Fruit fly (Drosophila melanogaster) whole organism, embryonic: ENCODE data around the gene Rh50.

Experiments
- Bdp1 ChIP-seq: fragments of 200-800 bp; sonication (Bioruptor generic); optimal IDR thresholded peaks from 3 replicates; lab custom pipeline; 2016; ENCODE audit warnings: missing biosample characterization, missing genetic modification characterization
- CG1024 ChIP-seq: fragments of 200-800 bp; sonication (Bioruptor generic); IDR thresholded peaks from 2 replicates; pipeline ENCODE4 v1.3.6; 2022; ENCODE audit warnings: missing biosample characterization, missing genetic modification characterization
- CG10366 ChIP-seq: fragments of 200-800 bp; sonication (Bioruptor generic); IDR thresholded peaks from 2 replicates; pipeline ENCODE4 v1.3.6; 2022; ENCODE audit warnings: missing biosample characterization, missing genetic modification characterization
- CG13123 ChIP-seq: fragments of 200-800 bp; sonication (Bioruptor generic); optimal IDR thresholded peaks from 2 replicates; lab custom pipeline; 2016; ENCODE audit warnings: missing biosample characterization, missing genetic modification characterization
- CG14014 ChIP-seq: fragments of 200-800 bp; sonication (Bioruptor generic); IDR thresholded peaks from 2 replicates; pipeline ENCODE4 v1.3.6; 2022; ENCODE audit warnings: missing biosample characterization, missing genetic modification characterization
- CG15269 ChIP-seq: fragments of 200-800 bp; sonication (Bioruptor generic); optimal IDR thresholded peaks from 2 replicates; lab custom pipeline; 2018; ENCODE audit warnings: missing biosample characterization, mild to moderate bottlenecking, missing genetic modification characterization, moderate library complexity
- CG1529 ChIP-seq: fragments of 200-800 bp; sonication (Bioruptor generic); optimal IDR thresholded peaks from 3 replicates; lab custom pipeline; 2018; ENCODE audit warnings: missing biosample characterization, missing genetic modification characterization
- CG15601 ChIP-seq: fragments of 200-800 bp; sonication (Bioruptor generic); optimal IDR thresholded peaks from 3 replicates; lab custom pipeline; 2019; ENCODE audit warnings: missing biosample characterization, mild to moderate bottlenecking, missing genetic modification characterization, moderate library complexity
- CG15696 ChIP-seq: fragments of 200-800 bp; sonication (Bioruptor generic); optimal IDR thresholded peaks from 2 replicates; lab custom pipeline; 2019; ENCODE audit warnings: missing biosample characterization, mild to moderate bottlenecking, missing genetic modification characterization, moderate library complexity
- CG1603 ChIP-seq: fragments of 200-800 bp; sonication (Bioruptor generic); optimal IDR thresholded peaks from 2 replicates; lab custom pipeline; 2019; ENCODE audit warnings: missing biosample characterization, mild to moderate bottlenecking, missing genetic modification characterization, moderate library complexity
- CG18599 ChIP-seq: fragments of 200-800 bp; sonication (Bioruptor generic); optimal IDR thresholded peaks from 3 replicates; lab custom pipeline; 2017; ENCODE audit warnings: missing biosample characterization, missing genetic modification characterization, mild to moderate bottlenecking, moderate library complexity, missing genetic modification reagents
- CG2678 ChIP-seq: fragments of 200-800 bp; sonication (Bioruptor generic); optimal IDR thresholded peaks from 3 replicates; lab custom pipeline; 2019; ENCODE audit warnings: missing biosample characterization, mild to moderate bottlenecking, missing genetic modification characterization, moderate library complexity
- CG2889 ChIP-seq: fragments of 200-800 bp; sonication (Bioruptor generic); IDR thresholded peaks from 3 replicates; pipeline ENCODE4 v1.3.6; 2022; ENCODE audit warnings: missing biosample characterization, missing genetic modification characterization
- CG4404 ChIP-seq: fragments of 200-800 bp; sonication (Bioruptor generic); IDR thresholded peaks from 2 replicates; pipeline ENCODE4 v1.3.6; 2022; ENCODE audit warnings: missing biosample characterization, missing genetic modification characterization
- CG4424 ChIP-seq: fragments of 200-800 bp; sonication (Bioruptor generic); optimal IDR thresholded peaks from 3 replicates; lab custom pipeline; 2016; ENCODE audit warnings: missing biosample characterization, missing genetic modification characterization
- CG4707 ChIP-seq: fragments of 200-800 bp; sonication (Bioruptor generic); optimal IDR thresholded peaks from 2 replicates; lab custom pipeline; 2018; ENCODE audit warnings: missing biosample characterization, mild to moderate bottlenecking, missing genetic modification characterization, moderate library complexity
- CG5245 ChIP-seq: fragments of 200-800 bp; sonication (Bioruptor generic); optimal IDR thresholded peaks from 3 replicates; lab custom pipeline; 2016; ENCODE audit warnings: missing biosample characterization, missing genetic modification characterization
- CG7839 ChIP-seq: fragments of 200-800 bp; sonication (Bioruptor generic); optimal IDR thresholded peaks from 3 replicates; lab custom pipeline; 2018; ENCODE audit warnings: missing biosample characterization, mild to moderate bottlenecking, missing genetic modification characterization, moderate library complexity
- CG8388 ChIP-seq: fragments of 200-800 bp; sonication (Bioruptor generic); optimal IDR thresholded peaks from 2 replicates; lab custom pipeline; 2019; ENCODE audit warnings: missing biosample characterization, mild to moderate bottlenecking, missing genetic modification characterization, moderate library complexity
- CG8924 ChIP-seq: fragments of 200-800 bp; optimal IDR thresholded peaks from 3 replicates; lab custom pipeline; 2019; ENCODE audit warnings: missing biosample characterization, mild to moderate bottlenecking, missing genetic modification characterization, moderate library complexity
- CG9727 ChIP-seq: fragments of 200-800 bp; sonication (Bioruptor generic); optimal IDR thresholded peaks from 3 replicates; lab custom pipeline; 2017; ENCODE audit warnings: missing biosample characterization, mild to moderate bottlenecking, missing genetic modification characterization
- Camta ChIP-seq: fragments of 200-800 bp; sonication (Bioruptor generic); optimal IDR thresholded peaks from 2 replicates; lab custom pipeline; 2016; ENCODE audit warnings: missing biosample characterization, missing genetic modification characterization
- CoRest ChIP-seq: fragments of 200-800 bp; sonication (Bioruptor generic); optimal IDR thresholded peaks from 3 replicates; lab custom pipeline; 2018; ENCODE audit warnings: missing biosample characterization, mild to moderate bottlenecking, missing genetic modification characterization, moderate library complexity
- D19A ChIP-seq: fragments of 200-800 bp; optimal IDR thresholded peaks from 3 replicates; lab custom pipeline; 2019; ENCODE audit warnings: missing biosample characterization, mild to moderate bottlenecking, missing genetic modification characterization, moderate library complexity
- Dip3 ChIP-seq: fragments of 200-800 bp; sonication (Bioruptor generic); optimal IDR thresholded peaks from 3 replicates; lab custom pipeline; 2016; ENCODE audit warnings: missing biosample characterization, missing genetic modification characterization
- Fer1 ChIP-seq: fragments of 200-800 bp; sonication (Bioruptor generic); optimal IDR thresholded peaks from 2 replicates; lab custom pipeline; 2017; ENCODE audit warnings: missing biosample characterization, mild to moderate bottlenecking, missing genetic modification characterization
- HLH4C ChIP-seq: fragments of 200-800 bp; sonication (Bioruptor generic); IDR thresholded peaks from 3 replicates; pipeline ENCODE4 v1.3.6; 2022; ENCODE audit warnings: missing biosample characterization, missing genetic modification characterization; ENCODE audit not compliant: partially characterized antibody
- Hmr ChIP-seq: fragments of 200-800 bp; sonication (Bioruptor generic); optimal IDR thresholded peaks from 3 replicates; lab custom pipeline; 2017; ENCODE audit warnings: mild to moderate bottlenecking, missing biosample characterization, missing genetic modification reagents, missing genetic modification characterization
- Hr51 ChIP-seq, 2 experiments: fragments of 200-800 bp; sonication (Bioruptor generic); optimal IDR thresholded peaks; 2 replicates in 1 of 2; 3 replicates in 1 of 2; lab custom pipeline; 2016 to 2018; ENCODE audit warnings: missing biosample characterization in 2 of 2, missing genetic modification characterization in 2 of 2, mild to moderate bottlenecking in 1 of 2, moderate library complexity in 1 of 2
- Meics ChIP-seq: fragments of 200-800 bp; sonication (Bioruptor generic); optimal IDR thresholded peaks from 2 replicates; lab custom pipeline; 2017; ENCODE audit warnings: missing biosample characterization, mild to moderate bottlenecking, missing genetic modification characterization
- Oli ChIP-seq: fragments of 200-800 bp; sonication (Bioruptor generic); optimal IDR thresholded peaks from 2 replicates; lab custom pipeline; 2018; ENCODE audit warnings: missing biosample characterization, mild to moderate bottlenecking, missing genetic modification characterization, moderate library complexity
- Sox102F ChIP-seq: fragments of 200-800 bp; sonication (Bioruptor generic); optimal IDR thresholded peaks from 2 replicates; lab custom pipeline; 2018; ENCODE audit warnings: missing biosample characterization, mild to moderate bottlenecking, missing genetic modification characterization, moderate library complexity
- Vsx1 ChIP-seq: fragments of 200-800 bp; sonication (Bioruptor generic); optimal IDR thresholded peaks from 2 replicates; lab custom pipeline; 2017; ENCODE audit warnings: missing biosample characterization, mild to moderate bottlenecking, missing genetic modification characterization, missing genetic modification reagents
- az2 ChIP-seq: fragments of 200-800 bp; sonication (Bioruptor generic); optimal IDR thresholded peaks from 3 replicates; lab custom pipeline; 2016; ENCODE audit warnings: missing biosample characterization, missing genetic modification characterization
- croc ChIP-seq: fragments of 200-800 bp; sonication (Bioruptor generic); conservative IDR thresholded peaks from 3 replicates; pipeline ENCODE4 v1.3.6; 2022; ENCODE audit warnings: missing biosample characterization, missing genetic modification characterization
- ems ChIP-seq: fragments of 200-800 bp; sonication (Bioruptor generic); optimal IDR thresholded peaks from 3 replicates; lab custom pipeline; 2016; ENCODE audit warnings: missing biosample characterization, missing genetic modification characterization
- fd102C ChIP-seq: fragments of 200-800 bp; sonication (Bioruptor generic); optimal IDR thresholded peaks from 2 replicates; lab custom pipeline; 2018; ENCODE audit warnings: missing biosample characterization, mild to moderate bottlenecking, missing genetic modification characterization, moderate library complexity
- gem ChIP-seq: fragments of 200-800 bp; sonication (Bioruptor generic); optimal IDR thresholded peaks from 2 replicates; lab custom pipeline; 2019; ENCODE audit warnings: missing biosample characterization, mild to moderate bottlenecking, missing genetic modification characterization, moderate library complexity
- gfzf ChIP-seq: fragments of 200-800 bp; sonication (Bioruptor generic); optimal IDR thresholded peaks from 2 replicates; lab custom pipeline; 2016; ENCODE audit warnings: missing biosample characterization, mild to moderate bottlenecking, missing genetic modification characterization, moderate library complexity
- grau ChIP-seq: fragments of 200-800 bp; optimal IDR thresholded peaks from 3 replicates; lab custom pipeline; 2019; ENCODE audit warnings: missing biosample characterization, mild to moderate bottlenecking, missing genetic modification characterization, moderate library complexity
- hb ChIP-seq: fragments of 200-800 bp; sonication (Bioruptor generic); IDR thresholded peaks from 3 replicates; pipeline ENCODE4 v1.3.6; 2022; ENCODE audit warnings: missing biosample characterization, missing genetic modification characterization; ENCODE audit not compliant: partially characterized antibody
- jumu ChIP-seq: fragments of 200-800 bp; sonication (Bioruptor generic); optimal IDR thresholded peaks from 3 replicates; lab custom pipeline; 2016; ENCODE audit warnings: missing biosample characterization, missing genetic modification characterization
- nerfin-1 ChIP-seq: fragments of 200-800 bp; sonication (Bioruptor generic); optimal IDR thresholded peaks from 3 replicates; lab custom pipeline; 2019; ENCODE audit warnings: missing biosample characterization, mild to moderate bottlenecking, missing genetic modification characterization, moderate library complexity
- row ChIP-seq: fragments of 200-800 bp; sonication (Bioruptor generic); IDR thresholded peaks from 3 replicates; pipeline ENCODE4 v1.3.6; 2022; ENCODE audit warnings: missing biosample characterization, missing genetic modification characterization
- sd ChIP-seq: fragments of 200-800 bp; sonication (Bioruptor generic); optimal IDR thresholded peaks from 3 replicates; lab custom pipeline; 2018; ENCODE audit warnings: missing biosample characterization, mild to moderate bottlenecking, missing genetic modification characterization, moderate library complexity
- sens ChIP-seq: fragments of 200-800 bp; sonication (Bioruptor generic); peaks from one replicate; lab custom pipeline; 2016; ENCODE audit warnings: missing biosample characterization, missing genetic modification characterization
- ttk ChIP-seq: fragments of 200-800 bp; sonication (Bioruptor generic); IDR thresholded peaks from 2 replicates; pipeline ENCODE4 v2.1.2; 2022; ENCODE audit warnings: missing biosample characterization, missing genetic modification characterization
- vfl ChIP-seq: fragments of 200-800 bp; sonication (Bioruptor generic); optimal IDR thresholded peaks from 2 replicates; lab custom pipeline; 2016; ENCODE audit warnings: missing biosample characterization, missing genetic modification characterization
- zfh1 ChIP-seq: fragments of 200-800 bp; sonication (Bioruptor generic); IDR thresholded peaks from 3 replicates; pipeline ENCODE4 v1.3.6; 2022; ENCODE audit warnings: missing biosample characterization, missing genetic modification characterization

The Rh50 gene

dm6 chr3L:4929781-4930180 lies 19.6 kb downstream of the Rh50 start (continued):
- TF ChIP-seq CG9727 (GFP tag; lab: Kevin White, UChicago) (peak; percentile 7), CG10366 (GFP tag; lab: Robert Waterston, UW) (peak; percentile 9; the same call in 1 of the 2 replicates), CG8388 (GFP tag; lab: Kevin White, UChicago) (peak; percentile 1), HLH4C (no peak), zfh1 (GFP tag; lab: Robert Waterston, UW) (no peak), Vsx1 (GFP tag; lab: Kevin White, UChicago) (no peak), fd102C (GFP tag; lab: Kevin White, UChicago) (no peak), hb (GFP tag; lab: Robert Waterston, UW) (no peak)
- TF ChIP-seq, all 482 proteins: peak for 41

- TF ChIP-seq jumu = no peak
- no peak for TF ChIP-seq croc (GFP tag; lab: Robert Waterston, UW)
- TF ChIP-seq CG4424 (GFP tag; lab: Kevin White, UChicago) = no peak
- TF ChIP-seq CG1529 (GFP tag; lab: Kevin White, UChicago) = no peak
- no peak for TF ChIP-seq az2 (GFP tag; lab: Kevin White, UChicago)
- peak; percentile 3 for TF ChIP-seq Meics (GFP tag; lab: Kevin White, UChicago)
- TF ChIP-seq row (GFP tag; lab: Robert Waterston, UW) = 0 out of 3 replicates have a peak, but pooled peaks have one; percentile 7
- no peak for TF ChIP-seq CG1603 (tag; lab: Kevin White, UChicago)
- TF ChIP-seq sens (GFP tag; lab: Kevin White, UChicago) = no peak
- TF ChIP-seq CG1024 (GFP tag; lab: Robert Waterston, UW) = no peak
- peak; percentile 47 for TF ChIP-seq grau
- peak; percentile 43 for TF ChIP-seq CG7839 (tag; lab: Kevin White, UChicago)
- no peak for TF ChIP-seq ttk (GFP tag; lab: Robert Waterston, UW)
- no peak for TF ChIP-seq CG4404
- TF ChIP-seq Oli (tag; lab: Kevin White, UChicago) = peak; percentile 2
- TF ChIP-seq Hr51 (GFP tag; optimal IDR thresholded peaks at IDR 0.05; lab: Kevin White, UChicago) = peak in 1 of 2 experiments; percentile 44
- peak; percentile 37 for TF ChIP-seq CG15269 (tag; lab: Kevin White, UChicago)
- no peak for TF ChIP-seq CG13123 (GFP tag; lab: Kevin White, UChicago)
- no peak for TF ChIP-seq sd
- TF ChIP-seq nerfin-1 (tag; lab: Kevin White, UChicago) = no peak
- no peak for TF ChIP-seq Dip3 (GFP tag; lab: Kevin White, UChicago)
- peak; percentile 17 for TF ChIP-seq CG8924
- TF ChIP-seq Camta = no peak
- no peak for TF ChIP-seq ems (GFP tag; lab: Kevin White, UChicago)
- TF ChIP-seq vfl (GFP tag; lab: Kevin White, UChicago) = no peak
- peak; percentile 21 for TF ChIP-seq CG18599 (GFP tag; lab: Kevin White, UChicago)
- peak; percentile 89 for TF ChIP-seq D19A (tag; lab: Kevin White, UChicago)
- peak; percentile 29 for TF ChIP-seq Fer1 (GFP tag; lab: Kevin White, UChicago)
- TF ChIP-seq CG15696 (tag; lab: Kevin White, UChicago) = no peak
- peak; percentile 18 for TF ChIP-seq Hmr (GFP tag; lab: Kevin White, UChicago)
- TF ChIP-seq CG5245 = no peak
- no peak for TF ChIP-seq CG15601
- TF ChIP-seq CG14014 = no peak
- TF ChIP-seq Sox102F (GFP tag; lab: Kevin White, UChicago) = peak; percentile 6
- peak; percentile 43 for TF ChIP-seq gem (tag; lab: Kevin White, UChicago)
- no peak for TF ChIP-seq Bdp1 (GFP tag; lab: Kevin White, UChicago)
- TF ChIP-seq CG2889 (GFP tag; lab: Robert Waterston, UW) = no peak
- TF ChIP-seq gfzf = no peak
- TF ChIP-seq CoRest (tag; lab: Kevin White, UChicago) = peak; percentile 16
- TF ChIP-seq CG4707 (GFP tag; lab: Kevin White, UChicago) = no peak
- peak; percentile 54 for TF ChIP-seq CG2678 (tag; lab: Kevin White, UChicago)
These were observed 56.6 kb downstream of the Rh50 start for dm6 chr3L:4966749-4967148.
